Worm (Caenorhabditis elegans) whole organism, mixed stage, embryonic: Measurements from ENCODE around the gene pfd-1.

Experiments
- lin-13 ChIP-seq: fragments of 150-350 bp; optimal IDR thresholded peaks from 2 replicates; lab custom pipeline; 2014; ENCODE audit warnings: missing biosample characterization, missing genetic modification characterization
- nhr-237 ChIP-seq: fragments of 150-350 bp; optimal IDR thresholded peaks from 2 replicates; lab custom pipeline; 2014; ENCODE audit warnings: missing biosample characterization, missing genetic modification characterization
- nhr-76 ChIP-seq: sonication (generic microtip); optimal IDR thresholded peaks from 2 replicates; lab custom pipeline; 2017; ENCODE audit warnings: missing biosample characterization, missing genetic modification characterization
- sptf-1 ChIP-seq: sonication (generic microtip); optimal IDR thresholded peaks from 2 replicates; lab custom pipeline; 2017; ENCODE audit warnings: mild to moderate bottlenecking, missing genetic modification characterization, moderate library complexity, missing compliant biosample characterization

ce11 chrIV:11110995-11111619, 38.8 kb upstream of the pfd-1 start, which contains the start of gene rps-5:
- TF ChIP-seq nhr-76 (tag; lab: Kevin White, UChicago) (no peak), lin-13 (tag; lab: Kevin White, UChicago) (peak; percentile 58), sptf-1 (tag; lab: Kevin White, UChicago) (no peak), nhr-237 (tag; lab: Kevin White, UChicago) (peak; percentile 33)
